Fruit fly (Drosophila melanogaster): ENCODE results near the gene oc.

oc gene

dm6 chrX:8650631-8651133 is at the start of gene oc:
oc (minus strand) TSS chrX:8650681.
- TF ChIP-seq Hr96 (GFP tag; optimal IDR thresholded peaks at IDR 0.05) (peak; percentile 15), ovo (GFP tag; optimal IDR thresholded peaks at IDR 0.05) (peak; percentile 80), kay (GFP tag; ENCODE audit: borderline replicate concordance) (no peak), CG1620 (GFP tag; optimal IDR thresholded peaks at IDR 0.05) (peak; percentile 20), tj (GFP tag; optimal IDR thresholded peaks at IDR 0.05) (peak; percentile 53), toe (GFP tag; optimal IDR thresholded peaks at IDR 0.05) (no peak), pad (GFP tag; optimal IDR thresholded peaks at IDR 0.05) (peak; percentile 73), CG14711 (tag; optimal IDR thresholded peaks at IDR 0.05) (no peak)

dm6 chrX:8696106-8696595 is 45.7 kb upstream of the oc start:
- TF ChIP-seq Mnt (GFP tag; optimal IDR thresholded peaks at IDR 0.05), result no peak
- no peak for TF ChIP-seq CG12768 (GFP tag; optimal IDR thresholded peaks at IDR 0.05)
- no peak for TF ChIP-seq bab1 (GFP tag; optimal IDR thresholded peaks at IDR 0.05)
- TF ChIP-seq ovo (GFP tag; optimal IDR thresholded peaks at IDR 0.05), result no peak
- TF ChIP-seq CG33017 (tag; optimal IDR thresholded peaks at IDR 0.05), result no peak
- TF ChIP-seq CG11617 (GFP tag; optimal IDR thresholded peaks at IDR 0.05), result no peak
- TF ChIP-seq cic (GFP tag; optimal IDR thresholded peaks at IDR 0.05), result no peak
- no peak for TF ChIP-seq CG1620 (GFP tag; optimal IDR thresholded peaks at IDR 0.05)
- TF ChIP-seq CG5204 (GFP tag; optimal IDR thresholded peaks at IDR 0.05), result no peak
- TF ChIP-seq toe (GFP tag; optimal IDR thresholded peaks at IDR 0.05), result no peak
- no peak for TF ChIP-seq Hr96 (GFP tag; optimal IDR thresholded peaks at IDR 0.05)
- TF ChIP-seq Crg-1 (GFP tag; optimal IDR thresholded peaks at IDR 0.05), result no peak
- TF ChIP-seq kay (GFP tag; ENCODE audit: borderline replicate concordance), result no peak
- TF ChIP-seq CG7101 (tag; optimal IDR thresholded peaks at IDR 0.05), result no peak
- TF ChIP-seq tj (GFP tag; optimal IDR thresholded peaks at IDR 0.05), result no peak

dm6 chrX:8694823-8695492 is 44.5 kb upstream of the oc start:
- no peak for TF ChIP-seq Mnt (GFP tag; optimal IDR thresholded peaks at IDR 0.05)
- no peak for TF ChIP-seq CG12768 (GFP tag; optimal IDR thresholded peaks at IDR 0.05)
- TF ChIP-seq CG7045 (GFP tag; optimal IDR thresholded peaks at IDR 0.05), result no peak
- no peak for TF ChIP-seq cic (GFP tag; optimal IDR thresholded peaks at IDR 0.05)
- no peak for TF ChIP-seq CG1620 (GFP tag; optimal IDR thresholded peaks at IDR 0.05)
- no peak for TF ChIP-seq tj (GFP tag; optimal IDR thresholded peaks at IDR 0.05)
- no peak for TF ChIP-seq Clk (GFP tag; optimal IDR thresholded peaks at IDR 0.05)
- TF ChIP-seq cnc (optimal IDR thresholded peaks at IDR 0.05), result no peak
- TF ChIP-seq CG11617 (GFP tag; optimal IDR thresholded peaks at IDR 0.05), result no peak
- TF ChIP-seq Crg-1 (GFP tag; optimal IDR thresholded peaks at IDR 0.05), result no peak
- TF ChIP-seq CG5204 (GFP tag; optimal IDR thresholded peaks at IDR 0.05), result no peak
- no peak for TF ChIP-seq pad (GFP tag; optimal IDR thresholded peaks at IDR 0.05)
- no peak for TF ChIP-seq CG7101 (tag; optimal IDR thresholded peaks at IDR 0.05)
- no peak for TF ChIP-seq bab1 (GFP tag; optimal IDR thresholded peaks at IDR 0.05)
- no peak for TF ChIP-seq CG33017 (tag; optimal IDR thresholded peaks at IDR 0.05)
- TF ChIP-seq toe (GFP tag; optimal IDR thresholded peaks at IDR 0.05), result no peak
- no peak for TF ChIP-seq Hr96 (GFP tag; optimal IDR thresholded peaks at IDR 0.05)
- TF ChIP-seq CG14711 (tag; optimal IDR thresholded peaks at IDR 0.05), result no peak
- no peak for TF ChIP-seq ovo (GFP tag; optimal IDR thresholded peaks at IDR 0.05)
- no peak for TF ChIP-seq kay (GFP tag; ENCODE audit: borderline replicate concordance)

- TF ChIP-seq kay (GFP tag; ENCODE audit: borderline replicate concordance), result no peak
- TF ChIP-seq CG14711 (tag; optimal IDR thresholded peaks at IDR 0.05), result no peak
- TF ChIP-seq cic (GFP tag; optimal IDR thresholded peaks at IDR 0.05), result no peak
- TF ChIP-seq CG33017 (tag; optimal IDR thresholded peaks at IDR 0.05), result no peak
- no peak for TF ChIP-seq ovo (GFP tag; optimal IDR thresholded peaks at IDR 0.05)
- no peak for TF ChIP-seq Clk (GFP tag; optimal IDR thresholded peaks at IDR 0.05)
- TF ChIP-seq CG12768 (GFP tag; optimal IDR thresholded peaks at IDR 0.05), result no peak
- TF ChIP-seq CG7045 (GFP tag; optimal IDR thresholded peaks at IDR 0.05), result no peak
Observed at dm6 chrX:8694066-8694822, 43.8 kb upstream of the oc start.

dm6 chrX:8693520-8693919 is 43.0 kb upstream of the oc start, which contains the start of gene CG11294:
CG11294 (minus strand) TSS chrX:8693620.
- no peak for TF ChIP-seq Mnt (GFP tag; optimal IDR thresholded peaks at IDR 0.05)
- TF ChIP-seq CG11617 (GFP tag; optimal IDR thresholded peaks at IDR 0.05), result no peak
- no peak for TF ChIP-seq cnc (optimal IDR thresholded peaks at IDR 0.05)
- no peak for TF ChIP-seq CG5204 (GFP tag; optimal IDR thresholded peaks at IDR 0.05)
- TF ChIP-seq Clk (GFP tag; optimal IDR thresholded peaks at IDR 0.05), result no peak
- TF ChIP-seq Crg-1 (GFP tag; optimal IDR thresholded peaks at IDR 0.05), result no peak
- no peak for TF ChIP-seq CG7045 (GFP tag; optimal IDR thresholded peaks at IDR 0.05)
- TF ChIP-seq bab1 (GFP tag; optimal IDR thresholded peaks at IDR 0.05), result no peak
- no peak for TF ChIP-seq CG14711 (tag; optimal IDR thresholded peaks at IDR 0.05)
- no peak for TF ChIP-seq CG1620 (GFP tag; optimal IDR thresholded peaks at IDR 0.05)
- TF ChIP-seq toe (GFP tag; optimal IDR thresholded peaks at IDR 0.05), result no peak
- TF ChIP-seq CG7101 (tag; optimal IDR thresholded peaks at IDR 0.05), result no peak
- TF ChIP-seq CG33017 (tag; optimal IDR thresholded peaks at IDR 0.05), result no peak
- TF ChIP-seq pad (GFP tag; optimal IDR thresholded peaks at IDR 0.05), result no peak

- TF ChIP-seq CG12768 (GFP tag; optimal IDR thresholded peaks at IDR 0.05), result peak; percentile 3
- peak; percentile 82 for TF ChIP-seq ovo (GFP tag; optimal IDR thresholded peaks at IDR 0.05)
- peak; percentile 65 for TF ChIP-seq CG14711 (tag; optimal IDR thresholded peaks at IDR 0.05)
- peak; percentile 38 for TF ChIP-seq CG5204 (GFP tag; optimal IDR thresholded peaks at IDR 0.05)
- no peak for TF ChIP-seq CG7045 (GFP tag; optimal IDR thresholded peaks at IDR 0.05)
- peak; percentile 90 for TF ChIP-seq CG1620 (GFP tag; optimal IDR thresholded peaks at IDR 0.05)
- peak; percentile 81 for TF ChIP-seq bab1 (GFP tag; optimal IDR thresholded peaks at IDR 0.05)
- peak; percentile 83 for TF ChIP-seq Mnt (GFP tag; optimal IDR thresholded peaks at IDR 0.05)
- TF ChIP-seq CG33017 (tag; optimal IDR thresholded peaks at IDR 0.05), result no peak
- TF ChIP-seq tj (GFP tag; optimal IDR thresholded peaks at IDR 0.05), result peak; percentile 40
- peak; percentile 49 for TF ChIP-seq Crg-1 (GFP tag; optimal IDR thresholded peaks at IDR 0.05)
- peak; percentile 72 for TF ChIP-seq toe (GFP tag; optimal IDR thresholded peaks at IDR 0.05)
- no peak for TF ChIP-seq kay (GFP tag; ENCODE audit: borderline replicate concordance)
- peak; percentile 42 for TF ChIP-seq CG11617 (GFP tag; optimal IDR thresholded peaks at IDR 0.05)
- TF ChIP-seq Hr96 (GFP tag; optimal IDR thresholded peaks at IDR 0.05), result peak; percentile 68
- TF ChIP-seq pad (GFP tag; optimal IDR thresholded peaks at IDR 0.05), result peak; percentile 55
- TF ChIP-seq Clk (GFP tag; optimal IDR thresholded peaks at IDR 0.05), result no peak
- TF ChIP-seq CG7101 (tag; optimal IDR thresholded peaks at IDR 0.05), result peak; percentile 75
Observed at dm6 chrX:8690003-8690402, 39.5 kb upstream of the oc start, which contains the start of the genes Ppt1 and Ogg1. Ppt1 (minus strand) TSS chrX:8690227. Ogg1 (plus strand) TSS chrX:8690327.
